Worm (Caenorhabditis elegans): ENCODE data around the gene hmt-1.

hmt-1 gene

ce11 chrIII:11091651-11092278 lies 8.0 kb downstream of the hmt-1 start (continued):
- TF ChIP-seq isw-1 (GFP tag; IDR thresholded peaks at IDR 0.05), result peak; percentile 73
- no peak for TF ChIP-seq ces-1 (GFP tag; optimal IDR thresholded peaks at IDR 0.05)
- no peak for TF ChIP-seq mef-2 (tag; optimal IDR thresholded peaks at IDR 0.05)
- no peak for TF ChIP-seq unc-130 (tag; optimal IDR thresholded peaks at IDR 0.05)
- TF ChIP-seq nhr-85 (tag), result peak; percentile 85
- peak; percentile 81 for TF ChIP-seq vab-15 (tag; optimal IDR thresholded peaks at IDR 0.05)
- no peak for TF ChIP-seq lin-15B (tag; optimal IDR thresholded peaks at IDR 0.05)
- peak; percentile 83 for TF ChIP-seq nhr-47 (tag; optimal IDR thresholded peaks at IDR 0.05)
- peak; percentile 67 for TF ChIP-seq fkh-4 (tag; optimal IDR thresholded peaks at IDR 0.05; ENCODE audit: borderline replicate concordance)
- no peak for TF ChIP-seq skn-1 (tag; optimal IDR thresholded peaks at IDR 0.05)
- peak; percentile 66 for TF ChIP-seq xbp-1 (tag; optimal IDR thresholded peaks at IDR 0.05)
- TF ChIP-seq ceh-88 (GFP tag; IDR thresholded peaks at IDR 0.05), result peak; percentile 69; the same call in 1 of the 2 replicates
- no peak for TF ChIP-seq lin-13 (GFP tag; optimal IDR thresholded peaks at IDR 0.05)
- no peak for TF ChIP-seq snpc-4 (tag; optimal IDR thresholded peaks at IDR 0.05)
- no peak for TF ChIP-seq hlh-17 (GFP tag; optimal IDR thresholded peaks at IDR 0.05; ENCODE audit: borderline replicate concordance)
- peak; percentile 39 for TF ChIP-seq swsn-7 (tag; optimal IDR thresholded peaks at IDR 0.05)
- peak; percentile 71 for TF ChIP-seq ceh-90 (tag; optimal IDR thresholded peaks at IDR 0.05)
- TF ChIP-seq lin-39 (tag; optimal IDR thresholded peaks at IDR 0.05), result no peak
- TF ChIP-seq nhr-84 (tag; optimal IDR thresholded peaks at IDR 0.05), result no peak
- no peak for TF ChIP-seq F16B12.6 (tag; optimal IDR thresholded peaks at IDR 0.05)
- peak; percentile 79 for TF ChIP-seq nhr-71 (tag; optimal IDR thresholded peaks at IDR 0.05)
- peak; percentile 59 to 60 for TF ChIP-seq efl-1 (optimal IDR thresholded peaks at IDR 0.05)
- peak; percentile 18 to 83 for TF ChIP-seq efl-1 (GFP tag; optimal IDR thresholded peaks at IDR 0.05 in 1 of 2)
- peak; percentile 77 for TF ChIP-seq efl-3 (GFP tag; optimal IDR thresholded peaks at IDR 0.05)
- peak; percentile 62 for TF ChIP-seq unc-86 (tag; optimal IDR thresholded peaks at IDR 0.05)
- no peak for TF ChIP-seq nhr-237 (tag; optimal IDR thresholded peaks at IDR 0.05)
- peak; percentile 1 to 18 for TF ChIP-seq lin-35 (GFP tag; optimal IDR thresholded peaks at IDR 0.05)
- TF ChIP-seq ceh-8 (GFP tag; optimal IDR thresholded peaks at IDR 0.05), result peak; percentile 79
- no peak for TF ChIP-seq sptf-1 (tag; optimal IDR thresholded peaks at IDR 0.05)
- no peak for TF ChIP-seq unc-62 (GFP tag; optimal IDR thresholded peaks at IDR 0.05)
- no peak for TF ChIP-seq fos-1 (tag; optimal IDR thresholded peaks at IDR 0.05)
- peak; percentile 83 for TF ChIP-seq mab-9 (GFP tag; IDR thresholded peaks at IDR 0.05)
- no peak for TF ChIP-seq nhr-12 (tag; optimal IDR thresholded peaks at IDR 0.05)
- TF ChIP-seq dsc-1 (tag; optimal IDR thresholded peaks at IDR 0.05), result peak; percentile 69
- peak; percentile 51 for TF ChIP-seq nhr-19 (GFP tag; conservative IDR thresholded peaks at IDR 0.05)
- peak; percentile 40 for TF ChIP-seq fkh-8 (tag; optimal IDR thresholded peaks at IDR 0.05)
- TF ChIP-seq irx-1 (tag; optimal IDR thresholded peaks at IDR 0.05), result peak; percentile 45
- peak; percentile 88 for TF ChIP-seq nhr-90 (tag; optimal IDR thresholded peaks at IDR 0.05; ENCODE audit: poor library complexity)
- TF ChIP-seq tbx-2 (tag; optimal IDR thresholded peaks at IDR 0.05), result peak; percentile 79
- TF ChIP-seq nhr-77 (tag; optimal IDR thresholded peaks at IDR 0.05), result no peak
- no peak for TF ChIP-seq jun-1 (tag; optimal IDR thresholded peaks at IDR 0.05)
- TF ChIP-seq zag-1 (tag; optimal IDR thresholded peaks at IDR 0.05), result no peak
- peak; percentile 52 for TF ChIP-seq snu-23 (GFP tag; optimal IDR thresholded peaks at IDR 0.05)
- TF ChIP-seq pax-3 (tag; optimal IDR thresholded peaks at IDR 0.05), result peak; percentile 94
- peak; percentile 63 for TF ChIP-seq nhr-20 (tag; optimal IDR thresholded peaks at IDR 0.05)
- no peak for TF ChIP-seq mep-1 (tag; optimal IDR thresholded peaks at IDR 0.05)

Data from whole organism, L1 larva.